Worm (Caenorhabditis elegans) whole organism, L2 larva: ENCODE measurements around the gene F29B9.7.

Experiments used
- C34F6.9 ChIP-seq: fragments of 150-350 bp; optimal IDR thresholded peaks from 2 replicates; lab custom pipeline; 2014; ENCODE audit warnings: missing biosample characterization, missing genetic modification characterization
- F13H6.1 ChIP-seq: sonication (generic microtip); optimal IDR thresholded peaks from 2 replicates; lab custom pipeline; 2016; ENCODE audit warnings: missing genetic modification characterization, missing compliant biosample characterization
- alr-1 ChIP-seq: fragments of 150-350 bp; optimal IDR thresholded peaks from 2 replicates; lab custom pipeline; 2014; ENCODE audit warnings: missing biosample characterization, missing genetic modification characterization
- ama-1 ChIP-seq: fragments of 150-350 bp; optimal IDR thresholded peaks from 2 replicates; lab custom pipeline; 2018; ENCODE audit warnings: inconsistent platforms
- blmp-1 ChIP-seq: sonication (generic microtip); optimal IDR thresholded peaks from 2 replicates; lab custom pipeline; 2017; ENCODE audit warnings: missing genetic modification characterization, mild to moderate bottlenecking, missing compliant biosample characterization, antibody characterized with exemption, moderate library complexity; ENCODE audit not compliant: insufficient read depth
- ceh-16 ChIP-seq: fragments of 150-350 bp; optimal IDR thresholded peaks from 2 replicates; lab custom pipeline; 2014; ENCODE audit warnings: missing biosample characterization, missing genetic modification characterization
- ceh-82 ChIP-seq: fragments of 150-350 bp; optimal IDR thresholded peaks from 2 replicates; lab custom pipeline; 2014; ENCODE audit warnings: missing biosample characterization, missing genetic modification characterization
- crh-2 ChIP-seq: sonication (generic microtip); optimal IDR thresholded peaks from 2 replicates; lab custom pipeline; 2017; ENCODE audit warnings: missing biosample characterization, missing genetic modification characterization
- egl-27 ChIP-seq: sonication (generic microtip); optimal IDR thresholded peaks from 3 replicates; lab custom pipeline; 2017; ENCODE audit warnings: missing biosample characterization, missing genetic modification reagents, missing genetic modification characterization
- elt-3 ChIP-seq: sonication (generic microtip); optimal IDR thresholded peaks from 2 replicates; lab custom pipeline; 2017; ENCODE audit warnings: missing biosample characterization, missing genetic modification characterization
- lin-11 ChIP-seq: fragments of 150-350 bp; sonication (generic microtip); optimal IDR thresholded peaks from 2 replicates; lab custom pipeline; 2014; ENCODE audit warnings: missing biosample characterization, missing genetic modification characterization, inconsistent platforms, mixed read lengths
- lin-13 ChIP-seq: fragments of 150-350 bp; optimal IDR thresholded peaks from 2 replicates; lab custom pipeline; 2014; ENCODE audit warnings: missing biosample characterization, missing genetic modification reagents, missing genetic modification characterization
- lin-39 ChIP-seq: fragments of 150-350 bp; optimal IDR thresholded peaks from 2 replicates; lab custom pipeline; 2014; ENCODE audit warnings: missing biosample characterization, missing genetic modification reagents, missing genetic modification characterization
- lsy-2 ChIP-seq, 2 experiments: fragments of 150-350 bp in 1 of 2; sonication (generic microtip) in 1 of 2; optimal IDR thresholded peaks; 2 replicates each; lab custom pipeline; 2014 to 2017; ENCODE audit warnings: missing biosample characterization in 2 of 2, missing genetic modification characterization in 2 of 2
- mab-5 ChIP-seq: fragments of 150-350 bp; optimal IDR thresholded peaks from 2 replicates; lab custom pipeline; 2014; ENCODE audit warnings: missing biosample characterization, missing genetic modification characterization
- mdl-1 ChIP-seq, 2 experiments: fragments of 150-350 bp in 1 of 2; sonication (generic microtip) in 1 of 2; optimal IDR thresholded peaks; 2 replicates each; lab custom pipeline; 2017; ENCODE audit warnings: missing biosample characterization in 2 of 2, missing genetic modification characterization in 2 of 2
- nhr-10 ChIP-seq: sonication (generic microtip); optimal IDR thresholded peaks from 2 replicates; lab custom pipeline; 2017; ENCODE audit warnings: missing biosample characterization, missing genetic modification characterization
- nhr-12 ChIP-seq: fragments of 150-350 bp; optimal IDR thresholded peaks from 2 replicates; lab custom pipeline; 2014; ENCODE audit warnings: missing biosample characterization, missing genetic modification characterization
- nhr-21 ChIP-seq: fragments of 150-350 bp; optimal IDR thresholded peaks from 2 replicates; lab custom pipeline; 2014; ENCODE audit warnings: missing biosample characterization, missing genetic modification characterization
- nhr-23 ChIP-seq: fragments of 150-350 bp; optimal IDR thresholded peaks from 2 replicates; lab custom pipeline; 2014; ENCODE audit warnings: missing biosample characterization, missing genetic modification reagents, missing genetic modification characterization
- nhr-237 ChIP-seq: fragments of 150-350 bp; optimal IDR thresholded peaks from 2 replicates; lab custom pipeline; 2014; ENCODE audit warnings: missing biosample characterization, missing genetic modification characterization
- nhr-25 ChIP-seq: fragments of 150-350 bp; sonication (generic microtip); optimal IDR thresholded peaks from 3 replicates; lab custom pipeline; 2014; ENCODE audit warnings: missing biosample characterization, missing genetic modification characterization
- nhr-6 ChIP-seq: fragments of 150-350 bp; optimal IDR thresholded peaks from 2 replicates; lab custom pipeline; 2014; ENCODE audit warnings: missing biosample characterization, missing genetic modification characterization
- skn-1 ChIP-seq: sonication (generic microtip); optimal IDR thresholded peaks from 2 replicates; lab custom pipeline; 2017; ENCODE audit warnings: missing biosample characterization, missing genetic modification characterization
- snpc-4 ChIP-seq: fragments of 150-350 bp; optimal IDR thresholded peaks from 2 replicates; lab custom pipeline; 2014; ENCODE audit warnings: missing biosample characterization, missing genetic modification characterization
- unc-39 ChIP-seq: fragments of 150-350 bp; optimal IDR thresholded peaks from 2 replicates; lab custom pipeline; 2014; ENCODE audit warnings: missing biosample characterization, missing genetic modification characterization
- unc-55 ChIP-seq: fragments of 150-350 bp; sonication (generic microtip); optimal IDR thresholded peaks from 3 replicates; lab custom pipeline; 2014; ENCODE audit warnings: missing biosample characterization, missing genetic modification reagents, missing genetic modification characterization
- unc-62 ChIP-seq: fragments of 150-350 bp; optimal IDR thresholded peaks from 2 replicates; lab custom pipeline; 2014; ENCODE audit warnings: missing biosample characterization, missing genetic modification reagents, missing genetic modification characterization
- zag-1 ChIP-seq: fragments of 150-350 bp; optimal IDR thresholded peaks from 2 replicates; lab custom pipeline; 2014; ENCODE audit warnings: missing biosample characterization, missing genetic modification characterization
- ztf-1 ChIP-seq: fragments of 200-800 bp; sonication (Bioruptor generic); conservative IDR thresholded peaks from 2 replicates; pipeline ENCODE4 v1.3.6; 2022; ENCODE audit warnings: missing genetic modification characterization, missing compliant biosample characterization
- ztf-11 ChIP-seq: sonication (generic microtip); optimal IDR thresholded peaks from 2 replicates; lab custom pipeline; 2017; ENCODE audit warnings: missing biosample characterization, missing genetic modification characterization

Gene F29B9.7

DNA sequence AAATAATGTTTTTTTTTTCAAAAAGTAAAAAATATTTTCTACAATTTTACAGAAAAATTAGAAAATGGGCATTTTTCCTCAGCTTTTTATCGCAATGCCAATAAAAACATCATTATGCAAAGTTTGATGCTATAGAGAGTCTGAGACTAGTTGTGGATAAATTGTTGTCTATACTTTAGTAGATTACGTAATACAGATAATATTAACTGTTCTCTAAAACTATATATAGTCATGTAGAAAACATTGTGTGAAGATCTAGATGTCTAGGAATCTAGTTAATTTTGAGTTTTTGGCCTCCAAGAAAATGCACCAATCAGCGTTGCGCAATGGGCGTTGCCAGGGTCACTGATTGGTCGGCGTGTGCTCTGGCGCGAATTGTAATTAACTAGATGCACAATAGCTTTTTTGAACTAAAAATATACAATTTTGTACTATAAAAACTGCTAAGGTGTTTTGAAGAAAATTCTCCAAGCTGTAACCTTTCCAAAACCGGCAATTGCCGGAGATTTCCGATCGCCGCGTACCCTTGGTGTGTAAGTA, 36.8 kb downstream of the F29B9.7 start:
- TF ChIP-seq C34F6.9 (tag; lab: Kevin White, UChicago) = no peak
- no peak for TF ChIP-seq alr-1
- no peak for TF ChIP-seq nhr-23 (tag; lab: Kevin White, UChicago)
- no peak for TF ChIP-seq ama-1 (lab: Kevin White, UChicago)
- no peak for TF ChIP-seq lin-39 (tag; lab: Kevin White, UChicago)
- no peak for TF ChIP-seq unc-55
- no peak for TF ChIP-seq lsy-2 (tag; optimal IDR thresholded peaks at IDR 0.05; lab: Kevin White, UChicago)
- TF ChIP-seq nhr-6 (tag; lab: Kevin White, UChicago) = no peak
- TF ChIP-seq lin-13 (GFP tag; lab: Kevin White, UChicago) = no peak
- no peak for TF ChIP-seq nhr-25 (tag; lab: Kevin White, UChicago)

- no peak for TF ChIP-seq F13H6.1
- TF ChIP-seq nhr-12 (tag; lab: Kevin White, UChicago) = no peak
- no peak for TF ChIP-seq nhr-10 (tag; lab: Kevin White, UChicago)
- no peak for TF ChIP-seq nhr-21 (tag; lab: Kevin White, UChicago)
- TF ChIP-seq crh-2 (tag; lab: Kevin White, UChicago) = no peak
- no peak for TF ChIP-seq ceh-16 (tag; lab: Kevin White, UChicago)
- no peak for TF ChIP-seq nhr-25 (tag; lab: Kevin White, UChicago)
- no peak for TF ChIP-seq unc-62 (GFP tag; lab: Kevin White, UChicago)
- no peak for TF ChIP-seq skn-1 (tag; lab: Kevin White, UChicago)
- no peak for TF ChIP-seq nhr-237 (tag; lab: Kevin White, UChicago)
Observed at ce11 chrIV:4686898-4687297, 37.3 kb downstream of the F29B9.7 start.

ce11 chrIV:4688221-4688620, 38.7 kb downstream of the F29B9.7 start, which contains the start of gene bus-4:
Gene bus-4 (plus strand): TSS chrIV:4688269.
- TF ChIP-seq blmp-1 (peak; percentile 61), zag-1 (no peak)

DNA sequence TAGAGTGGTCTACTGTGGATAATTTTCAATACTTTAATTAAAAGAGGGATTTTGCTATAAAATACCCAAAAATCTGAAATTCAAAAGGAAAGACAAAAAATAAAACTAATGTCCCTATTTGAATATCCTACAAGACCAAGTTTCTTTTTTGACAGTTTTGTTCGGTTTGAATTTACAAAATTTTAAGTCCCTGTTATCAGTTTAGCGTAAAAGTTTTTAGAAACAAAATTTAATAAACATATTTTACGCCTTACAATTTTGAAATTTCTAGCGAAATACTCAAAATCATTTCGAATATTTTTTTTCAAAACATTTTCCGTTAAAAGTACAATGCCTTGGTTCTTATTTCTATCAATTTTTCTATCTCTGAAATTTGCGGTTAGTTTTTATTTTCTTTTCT, 42.9 kb downstream of the F29B9.7 start, which contains the start of gene spe-51:
TSS of gene spe-51 (plus strand) at position 301 of the 400 bp plus-strand sequence.
- TF ChIP-seq ceh-16 (tag; lab: Kevin White, UChicago) (no peak), nhr-10 (tag; lab: Kevin White, UChicago) (no peak), egl-27 (tag; lab: Kevin White, UChicago) (no peak), lin-11 (no peak), unc-39 (no peak), unc-62 (GFP tag; lab: Kevin White, UChicago) (no peak), ztf-11 (tag; lab: Kevin White, UChicago) (no peak), elt-3 (tag; lab: Kevin White, UChicago) (no peak), lin-39 (tag; lab: Kevin White, UChicago) (no peak), mab-5 (no peak), ztf-1 (GFP tag; lab: Robert Waterston, UW) (no peak), snpc-4 (tag; lab: Kevin White, UChicago) (no peak), ceh-82 (no peak), F13H6.1 (no peak), mdl-1 (tag; optimal IDR thresholded peaks at IDR 0.05; lab: Kevin White, UChicago) (no peak)
